Fruit fly (Drosophila melanogaster): ENCODE measurements around the gene CG15286.

DNA sequence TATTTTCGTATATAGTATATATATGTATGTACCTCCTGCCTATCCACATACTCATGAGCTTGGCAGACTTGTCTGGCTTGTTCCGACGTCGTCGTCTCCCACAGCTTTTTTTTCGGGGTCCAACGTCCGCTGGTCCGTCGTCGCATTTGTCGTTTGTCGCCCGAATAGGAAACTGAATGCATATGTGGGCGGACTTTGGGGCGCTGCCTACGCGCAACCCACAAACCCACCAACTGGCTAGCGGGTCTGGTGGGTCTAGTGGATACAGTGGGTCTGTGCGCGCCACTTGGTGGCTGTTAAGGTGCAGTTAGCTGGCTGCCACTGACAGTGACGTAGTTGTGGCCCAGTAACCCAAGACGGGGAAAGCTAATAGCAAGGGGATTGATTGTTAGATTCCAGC, 19.0 kb upstream of the CG15286 start:
- no peak for TF ChIP-seq CG12605 (GFP tag; IDR thresholded peaks at IDR 0.05)
- no peak for TF ChIP-seq Pif1B (GFP tag; optimal IDR thresholded peaks at IDR 0.05)
